Worm (Caenorhabditis elegans): ENCODE data around the gene Y22F5A.11.

DNA sequence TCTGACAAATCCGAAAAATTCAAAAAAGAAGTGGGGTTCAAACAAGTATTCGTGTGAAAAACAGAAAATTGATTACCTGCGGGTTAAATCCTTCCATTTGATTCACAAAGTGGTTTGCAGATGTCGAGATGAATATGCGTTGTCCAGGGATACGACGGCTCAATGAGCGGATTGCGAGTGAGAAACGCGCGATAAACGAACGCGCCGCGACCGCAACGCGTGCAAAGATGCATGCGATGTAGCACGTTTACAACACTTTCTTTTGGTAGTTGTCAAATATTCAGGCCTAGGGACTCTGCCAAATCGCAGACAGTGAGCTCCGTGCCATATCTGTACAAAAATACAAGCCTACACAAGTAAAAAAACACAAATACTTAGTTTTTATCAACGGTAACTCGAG lies 36.8 kb downstream of the Y22F5A.11 start, which contains the start of gene fubl-1:
- TF ChIP-seq ama-1 (optimal IDR thresholded peaks at IDR 0.05) (no peak), tbx-37 (GFP tag; conservative IDR thresholded peaks at IDR 0.05) (no peak), tbx-11 (GFP tag; IDR thresholded peaks at IDR 0.05) (no peak), ets-7 (tag; optimal IDR thresholded peaks at IDR 0.05) (no peak), pes-1 (GFP tag; IDR thresholded peaks at IDR 0.05) (no peak), hmg-4 (GFP tag; optimal IDR thresholded peaks at IDR 0.05) (peak; percentile 37), hmbx-1 (tag; optimal IDR thresholded peaks at IDR 0.05) (no peak), scrt-1 (GFP tag; IDR thresholded peaks at IDR 0.05) (no peak), sea-1 (GFP tag; conservative IDR thresholded peaks at IDR 0.05) (no peak), B0310.2 (tag; optimal IDR thresholded peaks at IDR 0.05) (no peak), tra-4 (tag; optimal IDR thresholded peaks at IDR 0.05) (no peak), flt-1 (GFP tag; IDR thresholded peaks at IDR 0.05) (no peak)
